Worm (Caenorhabditis elegans): ENCODE results near the gene T14B4.20.

- TF ChIP-seq ztf-11 (tag; optimal IDR thresholded peaks at IDR 0.05) = no peak
- no peak for TF ChIP-seq nhr-43 (tag; optimal IDR thresholded peaks at IDR 0.05; ENCODE audit: poor library complexity, severe bottlenecking)
- no peak for TF ChIP-seq ZK546.5 (tag; optimal IDR thresholded peaks at IDR 0.05)
- no peak for TF ChIP-seq nhr-237 (tag; optimal IDR thresholded peaks at IDR 0.05)
- TF ChIP-seq aly-2 (tag; optimal IDR thresholded peaks at IDR 0.05) = no peak
These were observed 35.2 kb upstream of the T14B4.20 start for ce11 chrII:6681478-6681877.
